Fruit fly (Drosophila melanogaster) whole organism, pupa: ENCODE measurements around the gene peng.

Experiments used
- CG10348 ChIP-seq: fragments of 200-800 bp; sonication (Bioruptor generic); IDR thresholded peaks from 2 replicates; pipeline ENCODE4 v1.3.6; 2022; ENCODE audit warnings: missing biosample characterization, missing genetic modification characterization
- CG12605 ChIP-seq: fragments of 200-800 bp; sonication (Bioruptor generic); IDR thresholded peaks from 2 replicates; pipeline ENCODE4 v1.3.6; 2022; ENCODE audit warnings: missing biosample characterization, missing genetic modification characterization
- CG13204 ChIP-seq: fragments of 200-800 bp; sonication (Bioruptor generic); optimal IDR thresholded peaks from 2 replicates; lab custom pipeline; 2018; ENCODE audit warnings: missing biosample characterization, mild to moderate bottlenecking, missing genetic modification characterization, moderate library complexity
- CG14655 ChIP-seq: fragments of 200-800 bp; sonication (Bioruptor generic); optimal IDR thresholded peaks from 3 replicates; lab custom pipeline; 2017; ENCODE audit warnings: mild to moderate bottlenecking, missing biosample characterization, missing genetic modification reagents, missing genetic modification characterization
- CG15710 ChIP-seq: fragments of 200-800 bp; sonication (Bioruptor generic); optimal IDR thresholded peaks from 2 replicates; lab custom pipeline; 2018; ENCODE audit warnings: missing biosample characterization, mild to moderate bottlenecking, missing genetic modification characterization, moderate library complexity
- CG17806 ChIP-seq: fragments of 200-800 bp; sonication (Bioruptor generic); optimal IDR thresholded peaks from 2 replicates; lab custom pipeline; 2018; ENCODE audit warnings: missing biosample characterization, mild to moderate bottlenecking, missing genetic modification characterization, moderate library complexity
- CG32121 ChIP-seq: fragments of 200-800 bp; sonication (Bioruptor generic); IDR thresholded peaks from 2 replicates; pipeline ENCODE4 v1.3.6; 2022; ENCODE audit warnings: missing biosample characterization, missing genetic modification characterization
- CG34367 ChIP-seq: fragments of 200-800 bp; sonication (Bioruptor generic); optimal IDR thresholded peaks from 2 replicates; lab custom pipeline; 2018; ENCODE audit warnings: missing biosample characterization, mild to moderate bottlenecking, missing genetic modification characterization
- CG4496 ChIP-seq: fragments of 200-800 bp; sonication (Bioruptor generic); IDR thresholded peaks from 3 replicates; pipeline ENCODE4 v1.3.6; 2022; ENCODE audit warnings: missing biosample characterization, missing genetic modification characterization
- CG8159 ChIP-seq: fragments of 200-800 bp; sonication (Bioruptor generic); optimal IDR thresholded peaks from 3 replicates; lab custom pipeline; 2018; ENCODE audit warnings: missing biosample characterization, mild to moderate bottlenecking, missing genetic modification characterization, moderate library complexity
- CG8301 ChIP-seq: fragments of 200-800 bp; sonication (Bioruptor generic); optimal IDR thresholded peaks from 2 replicates; lab custom pipeline; 2018; ENCODE audit warnings: missing biosample characterization, mild to moderate bottlenecking, missing genetic modification characterization
- CG9948 ChIP-seq: fragments of 200-800 bp; sonication (Bioruptor generic); optimal IDR thresholded peaks from 2 replicates; lab custom pipeline; 2018; ENCODE audit warnings: missing biosample characterization, mild to moderate bottlenecking, missing genetic modification characterization, moderate library complexity
- D1 ChIP-seq: fragments of 200-800 bp; sonication (Bioruptor generic); optimal IDR thresholded peaks from 2 replicates; lab custom pipeline; 2018; ENCODE audit warnings: missing biosample characterization, mild to moderate bottlenecking, missing genetic modification characterization, moderate library complexity
- EcR ChIP-seq: fragments of 200-800 bp; sonication (Bioruptor generic); optimal IDR thresholded peaks from 3 replicates; lab custom pipeline; 2019; ENCODE audit warnings: missing biosample characterization, missing genetic modification characterization, mild to moderate bottlenecking, moderate library complexity, missing genetic modification reagents
- Ets98B ChIP-seq: fragments of 200-800 bp; sonication (Bioruptor generic); IDR thresholded peaks from 2 replicates; pipeline ENCODE4 v1.3.6; 2022; ENCODE audit warnings: missing biosample characterization, missing genetic modification characterization
- Pif1A ChIP-seq: fragments of 200-800 bp; sonication (Bioruptor generic); optimal IDR thresholded peaks from 3 replicates; lab custom pipeline; 2016; ENCODE audit warnings: missing biosample characterization, missing genetic modification characterization
- Pif1B ChIP-seq: fragments of 200-800 bp; sonication (Bioruptor generic); optimal IDR thresholded peaks from 3 replicates; lab custom pipeline; 2016; ENCODE audit warnings: missing biosample characterization, missing genetic modification characterization
- Snoo ChIP-seq: fragments of 200-800 bp; sonication (Bioruptor generic); optimal IDR thresholded peaks from 3 replicates; lab custom pipeline; 2017; ENCODE audit warnings: missing biosample characterization, mild to moderate bottlenecking, missing genetic modification characterization, inconsistent platforms
- fd96Ca ChIP-seq: fragments of 200-800 bp; sonication (Bioruptor generic); IDR thresholded peaks from 3 replicates; pipeline ENCODE4 v1.3.6; 2022; ENCODE audit warnings: missing biosample characterization, missing genetic modification characterization
- gl ChIP-seq: fragments of 200-800 bp; sonication (Bioruptor generic); optimal IDR thresholded peaks from 2 replicates; lab custom pipeline; 2018; ENCODE audit warnings: missing biosample characterization, mild to moderate bottlenecking, missing genetic modification characterization
- rn ChIP-seq: fragments of 200-800 bp; sonication (Bioruptor generic); IDR thresholded peaks from 2 replicates; pipeline ENCODE4 v1.3.6; 2022; ENCODE audit warnings: missing biosample characterization, missing genetic modification characterization

The peng gene

DNA sequence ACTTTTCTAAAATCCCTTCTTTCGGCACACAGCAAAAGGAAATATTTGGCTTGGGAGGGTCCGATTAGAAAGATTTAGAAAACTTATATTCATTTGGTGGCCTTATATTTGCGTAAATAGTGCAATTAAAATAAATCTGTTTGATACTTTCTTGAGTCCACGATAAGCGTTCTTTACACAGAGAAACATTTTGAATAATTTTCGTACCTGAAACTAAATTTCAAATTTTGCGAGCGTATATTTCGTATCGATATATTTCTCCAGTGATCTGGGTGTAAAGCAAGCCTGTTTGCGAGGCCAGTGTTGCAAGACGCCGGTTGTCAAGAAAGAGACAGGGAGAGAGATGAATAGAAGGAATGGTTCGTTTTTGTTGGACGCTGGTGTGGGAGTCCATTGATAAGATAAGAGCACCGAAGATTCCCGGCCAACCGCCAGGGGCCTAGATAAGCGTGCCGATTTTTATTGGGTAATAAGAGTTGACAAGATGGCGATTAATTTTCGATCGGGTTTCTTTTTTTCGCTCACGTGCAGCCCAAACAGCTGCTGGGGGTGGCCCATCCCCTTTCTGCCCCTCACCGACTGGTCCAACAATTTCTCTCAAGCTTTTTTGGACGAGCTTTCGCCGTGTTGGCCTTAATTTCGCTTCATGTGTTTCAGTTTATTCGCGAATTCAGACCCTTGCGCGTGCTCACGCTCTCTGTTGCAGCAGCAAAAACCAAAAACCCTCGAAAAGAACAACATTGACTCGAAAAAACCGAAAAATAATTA lies 24.2 kb upstream of the peng start, which contains the start of gene slgA:
Gene slgA, plus strand, starts transcription at position 344 of the 768 bp plus-strand sequence.
- TF ChIP-seq fd96Ca (GFP tag; lab: Robert Waterston, UW) = no peak
- no peak for TF ChIP-seq CG13204
- TF ChIP-seq CG15710 (tag; lab: Kevin White, UChicago) = no peak
- TF ChIP-seq Pif1B (GFP tag; lab: Kevin White, UChicago) = no peak
- TF ChIP-seq D1 (tag; lab: Kevin White, UChicago) = no peak
- peak; percentile 75 for TF ChIP-seq CG4496 (GFP tag; lab: Robert Waterston, UW)
- TF ChIP-seq rn = no peak

DNA sequence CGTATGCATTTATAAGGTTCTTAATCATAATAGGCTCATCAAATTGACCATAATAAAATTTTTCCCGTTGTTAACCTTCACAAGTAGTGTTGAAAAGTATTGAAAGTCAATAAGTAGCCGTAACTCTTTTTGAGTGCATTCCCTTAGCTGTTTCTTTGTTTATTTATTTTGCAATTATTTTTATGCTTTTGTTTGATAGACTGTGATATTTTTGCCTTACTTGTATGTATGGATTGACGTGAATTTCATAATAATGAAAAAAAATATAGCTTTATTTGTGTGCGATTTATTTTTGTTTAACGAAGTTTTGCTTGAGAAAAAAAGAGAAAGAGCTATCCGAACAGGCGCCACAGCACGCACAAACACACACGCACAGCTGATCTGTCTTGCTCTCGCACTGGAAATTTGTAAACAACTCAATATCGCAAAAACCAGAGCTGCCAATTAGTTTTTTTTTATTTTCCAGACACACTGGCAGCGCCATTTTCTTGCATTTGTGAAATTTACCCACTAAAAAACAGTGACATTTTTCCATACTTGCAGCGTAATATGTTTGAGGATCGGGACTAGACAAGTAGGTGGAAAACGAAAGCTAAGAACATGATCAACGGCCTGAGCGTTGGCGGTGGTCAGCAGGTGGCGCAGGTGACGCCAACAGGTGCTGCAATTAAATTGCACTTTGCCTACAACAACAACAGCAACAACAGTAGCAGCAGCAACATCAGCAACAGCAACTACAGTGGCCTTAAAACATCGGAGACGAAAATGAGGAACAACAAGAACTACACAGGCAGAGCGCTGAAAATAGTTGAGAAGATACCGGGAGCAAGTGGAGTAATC lies 19.7 kb upstream of the peng start:
- TF ChIP-seq CG15710 (tag; lab: Kevin White, UChicago) (no peak), gl (tag; lab: Kevin White, UChicago) (no peak), EcR (GFP tag; lab: Kevin White, UChicago) (peak; percentile 29), fd96Ca (GFP tag; lab: Robert Waterston, UW) (no peak)

DNA sequence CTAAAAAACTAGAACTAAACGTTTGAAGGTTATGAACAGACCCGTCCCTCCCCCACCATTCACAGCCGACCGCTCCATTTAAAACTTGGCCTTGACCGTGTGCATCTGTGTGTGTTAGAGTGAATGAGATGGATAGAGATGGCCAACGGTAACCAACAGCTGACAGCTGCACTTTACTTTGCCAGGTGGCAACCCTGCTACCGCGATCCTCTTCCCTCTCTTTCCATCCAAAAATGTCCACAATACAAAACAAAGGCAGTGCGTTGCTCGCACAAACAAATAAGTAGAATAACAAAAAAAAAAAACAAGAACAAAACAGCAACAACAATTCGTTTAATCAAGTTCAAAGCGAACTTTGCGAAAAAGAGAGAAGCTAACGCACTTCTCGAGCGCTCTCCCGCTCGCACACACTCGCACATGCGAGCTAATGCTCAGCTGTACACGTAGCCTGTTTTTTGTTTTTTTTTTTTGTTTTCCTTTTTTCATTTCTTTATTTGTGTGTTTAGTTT lies 18.8 kb upstream of the peng start:
- TF ChIP-seq gl (tag; lab: Kevin White, UChicago) = no peak
- no peak for TF ChIP-seq Snoo (tag; lab: Kevin White, UChicago)
- TF ChIP-seq rn = no peak
- no peak for TF ChIP-seq CG14655 (GFP tag; lab: Kevin White, UChicago)
- TF ChIP-seq CG13204 = peak; percentile 16
- no peak for TF ChIP-seq CG9948
- no peak; the same call in none of the 2 replicates for TF ChIP-seq CG32121 (GFP tag; lab: Robert Waterston, UW)
- TF ChIP-seq Pif1A = no peak
- TF ChIP-seq CG34367 (tag; lab: Kevin White, UChicago) = no peak
- no peak for TF ChIP-seq CG8301 (tag; lab: Kevin White, UChicago)
- no peak for TF ChIP-seq D1 (tag; lab: Kevin White, UChicago)
- no peak for TF ChIP-seq CG17806 (tag; lab: Kevin White, UChicago)
- TF ChIP-seq fd96Ca (GFP tag; lab: Robert Waterston, UW) = peak; percentile 73; the same call in 2 of the 3 replicates
- TF ChIP-seq EcR (GFP tag; lab: Kevin White, UChicago) = peak; percentile 88
- TF ChIP-seq CG4496 (GFP tag; lab: Robert Waterston, UW) = peak; percentile 81; the same call in 2 of the 3 replicates
- TF ChIP-seq CG8159 (tag; lab: Kevin White, UChicago) = no peak
- TF ChIP-seq Ets98B (GFP tag; lab: Robert Waterston, UW) = peak; percentile 46; the same call in 1 of the 2 replicates
- TF ChIP-seq CG12605 = peak; percentile 65
- TF ChIP-seq CG10348 (GFP tag; lab: Robert Waterston, UW) = no peak
- no peak for TF ChIP-seq CG15710 (tag; lab: Kevin White, UChicago)
- TF ChIP-seq Pif1B (GFP tag; lab: Kevin White, UChicago) = no peak
- TF ChIP-seq, all 21 proteins: peak for 6

DNA sequence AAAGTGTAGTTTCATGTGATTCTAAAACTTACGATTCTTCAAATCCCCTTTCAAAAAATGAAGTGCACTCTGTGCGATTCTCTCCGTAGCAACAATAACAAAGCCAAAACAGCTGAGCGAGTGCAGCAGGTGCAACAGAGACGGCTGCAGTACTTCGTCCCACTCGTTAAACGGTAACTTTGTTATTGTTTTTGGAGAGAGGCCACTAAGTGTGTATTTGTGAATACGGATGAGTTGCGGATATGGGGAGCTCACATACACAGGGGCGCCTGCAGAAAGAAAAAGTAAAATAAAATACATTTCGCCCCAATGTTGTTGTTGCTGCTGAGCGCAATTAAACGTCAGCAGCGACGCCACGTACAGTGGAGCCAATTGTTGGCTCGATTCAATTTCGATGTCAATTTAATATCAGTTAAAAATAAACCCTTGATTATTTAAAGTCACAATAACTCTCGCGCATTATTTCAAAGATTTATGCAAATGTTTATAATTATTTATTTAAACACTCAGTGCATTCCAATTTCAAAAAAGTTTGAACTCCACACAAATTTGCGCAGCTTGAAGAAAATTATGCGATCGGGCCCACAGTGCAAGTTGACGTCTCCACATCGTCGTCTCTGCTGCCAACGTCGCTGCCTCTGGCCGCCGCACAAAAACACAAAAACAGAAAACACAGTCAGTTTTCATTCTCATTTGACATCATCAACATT lies 17.9 kb upstream of the peng start:
- TF ChIP-seq Pif1A (peak; percentile 98), CG34367 (tag; lab: Kevin White, UChicago) (peak; percentile 98), CG12605 (peak; percentile 91), CG8159 (tag; lab: Kevin White, UChicago) (peak; percentile 99), EcR (GFP tag; lab: Kevin White, UChicago) (peak; percentile 39), gl (tag; lab: Kevin White, UChicago) (peak; percentile 96), CG8301 (tag; lab: Kevin White, UChicago) (peak; percentile 99), CG32121 (GFP tag; lab: Robert Waterston, UW) (peak; percentile 98), CG17806 (tag; lab: Kevin White, UChicago) (peak; percentile 97), CG4496 (GFP tag; lab: Robert Waterston, UW) (peak; percentile 98), D1 (tag; lab: Kevin White, UChicago) (peak; percentile 92), CG15710 (tag; lab: Kevin White, UChicago) (peak; percentile 99), fd96Ca (GFP tag; lab: Robert Waterston, UW) (peak; percentile 98), CG9948 (peak; percentile 98), CG10348 (GFP tag; lab: Robert Waterston, UW) (peak; percentile 92), CG14655 (GFP tag; lab: Kevin White, UChicago) (peak; percentile 99), Ets98B (GFP tag; lab: Robert Waterston, UW) (peak; percentile 96), CG13204 (peak; percentile 95), Pif1B (GFP tag; lab: Kevin White, UChicago) (peak; percentile 98), rn (peak; percentile 93), Snoo (tag; lab: Kevin White, UChicago) (peak; percentile 99)
